Fruit fly (Drosophila melanogaster) whole organism, embryonic: ENCODE results near the gene CG7362.

Experiments
- Bteb2 ChIP-seq: fragments of 200-800 bp; sonication (Bioruptor generic); optimal IDR thresholded peaks from 2 replicates; lab custom pipeline; 2016; ENCODE audit warnings: missing biosample characterization, missing genetic modification characterization
- CG10543 ChIP-seq: fragments of 200-800 bp; sonication (Bioruptor generic); optimal IDR thresholded peaks from 3 replicates; lab custom pipeline; 2017; ENCODE audit warnings: missing biosample characterization, mild to moderate bottlenecking, missing genetic modification characterization, moderate library complexity
- CG11093 ChIP-seq: fragments of 200-800 bp; sonication (Bioruptor generic); IDR thresholded peaks from 3 replicates; pipeline ENCODE4 v1.3.6; 2022; ENCODE audit warnings: missing biosample characterization, missing genetic modification characterization
- CG12769 ChIP-seq: fragments of 200-800 bp; sonication (Bioruptor generic); optimal IDR thresholded peaks from 2 replicates; lab custom pipeline; 2019; ENCODE audit warnings: missing biosample characterization, mild to moderate bottlenecking, missing genetic modification characterization, moderate library complexity
- CG13296 ChIP-seq: fragments of 200-800 bp; sonication (Bioruptor generic); optimal IDR thresholded peaks from 3 replicates; lab custom pipeline; 2018; ENCODE audit warnings: missing biosample characterization, mild to moderate bottlenecking, missing genetic modification characterization
- CG15011 ChIP-seq: fragments of 200-800 bp; sonication (Bioruptor generic); optimal IDR thresholded peaks from 3 replicates; lab custom pipeline; 2018; ENCODE audit warnings: missing biosample characterization, mild to moderate bottlenecking, missing genetic modification characterization
- CG15514 ChIP-seq: fragments of 200-800 bp; sonication (Bioruptor generic); optimal IDR thresholded peaks from 3 replicates; lab custom pipeline; 2017; ENCODE audit warnings: missing biosample characterization, missing genetic modification characterization, mild to moderate bottlenecking, moderate library complexity, missing genetic modification reagents
- CG17568 ChIP-seq: fragments of 200-800 bp; sonication (Bioruptor generic); optimal IDR thresholded peaks from 2 replicates; lab custom pipeline; 2018; ENCODE audit warnings: missing biosample characterization, mild to moderate bottlenecking, missing genetic modification characterization, moderate library complexity
- CG18599 ChIP-seq: fragments of 200-800 bp; sonication (Bioruptor generic); optimal IDR thresholded peaks from 3 replicates; lab custom pipeline; 2017; ENCODE audit warnings: missing biosample characterization, missing genetic modification characterization, mild to moderate bottlenecking, moderate library complexity, missing genetic modification reagents
- CG33557 ChIP-seq: fragments of 200-800 bp; sonication (Bioruptor generic); optimal IDR thresholded peaks from 2 replicates; lab custom pipeline; 2019; ENCODE audit warnings: missing biosample characterization, mild to moderate bottlenecking, missing genetic modification characterization, moderate library complexity
- CG4360 ChIP-seq: fragments of 200-800 bp; sonication (Bioruptor generic); IDR thresholded peaks from 2 replicates; pipeline ENCODE4 v1.3.6; 2022; ENCODE audit warnings: missing biosample characterization, missing genetic modification characterization
- CG6683 ChIP-seq: fragments of 200-800 bp; sonication (Bioruptor generic); optimal IDR thresholded peaks from 2 replicates; lab custom pipeline; 2017; ENCODE audit warnings: missing biosample characterization, mild to moderate bottlenecking, missing genetic modification characterization, missing genetic modification reagents
- CG6765 ChIP-seq: fragments of 200-800 bp; sonication (Bioruptor generic); optimal IDR thresholded peaks from 3 replicates; lab custom pipeline; 2017; ENCODE audit warnings: missing biosample characterization, mild to moderate bottlenecking, missing genetic modification characterization
- CG6854 ChIP-seq: fragments of 200-800 bp; sonication (Bioruptor generic); optimal IDR thresholded peaks from 3 replicates; lab custom pipeline; 2017; ENCODE audit warnings: missing biosample characterization, mild to moderate bottlenecking, missing genetic modification characterization
- CG7372 ChIP-seq: fragments of 200-800 bp; sonication (Bioruptor generic); IDR thresholded peaks from 2 replicates; pipeline ENCODE4 v1.3.6; 2022; ENCODE audit warnings: missing biosample characterization, missing genetic modification characterization
- CG7786 ChIP-seq: fragments of 200-800 bp; sonication (Bioruptor generic); optimal IDR thresholded peaks from 2 replicates; lab custom pipeline; 2016; ENCODE audit warnings: missing biosample characterization, missing genetic modification characterization
- CG8359 ChIP-seq: fragments of 200-800 bp; sonication (Bioruptor generic); optimal IDR thresholded peaks from 2 replicates; lab custom pipeline; 2017; ENCODE audit warnings: missing biosample characterization, mild to moderate bottlenecking, missing genetic modification characterization, borderline replicate concordance
- CG8765 ChIP-seq: fragments of 200-800 bp; sonication (Bioruptor generic); IDR thresholded peaks from 2 replicates; pipeline ENCODE4 v1.3.6; 2022; ENCODE audit warnings: missing biosample characterization, missing genetic modification characterization
- CG8944 ChIP-seq: fragments of 200-800 bp; sonication (Bioruptor generic); optimal IDR thresholded peaks from 3 replicates; lab custom pipeline; 2016; ENCODE audit warnings: missing biosample characterization, missing genetic modification characterization
- CG9876 ChIP-seq: fragments of 200-800 bp; sonication (Bioruptor generic); optimal IDR thresholded peaks from 2 replicates; lab custom pipeline; 2016; ENCODE audit warnings: missing biosample characterization, missing genetic modification characterization
- Ets97D ChIP-seq: fragments of 200-800 bp; sonication (Bioruptor generic); optimal IDR thresholded peaks from 3 replicates; lab custom pipeline; 2016; ENCODE audit warnings: missing biosample characterization, missing genetic modification characterization
- Gsc ChIP-seq: fragments of 200-800 bp; sonication (Bioruptor generic); IDR thresholded peaks from 2 replicates; pipeline ENCODE4 v1.3.6; 2022; ENCODE audit warnings: missing biosample characterization, missing genetic modification characterization
- Lpt ChIP-seq: fragments of >200 bp; optimal IDR thresholded peaks from 2 replicates; lab custom pipeline; 2018; ENCODE audit warnings: missing biosample characterization, missing genetic modification characterization
- Nf-YC ChIP-seq: fragments of 200-800 bp; optimal IDR thresholded peaks from 3 replicates; lab custom pipeline; 2019; ENCODE audit warnings: missing biosample characterization, mild to moderate bottlenecking, missing genetic modification characterization, moderate library complexity
- Scr ChIP-seq: fragments of 200-800 bp; sonication (Bioruptor generic); IDR thresholded peaks from 2 replicates; pipeline ENCODE4 v1.3.6; 2022; ENCODE audit warnings: missing biosample characterization, missing genetic modification characterization; ENCODE audit not compliant: partially characterized antibody
- Sry-δ ChIP-seq: fragments of 200-800 bp; sonication (Bioruptor generic); optimal IDR thresholded peaks from 2 replicates; lab custom pipeline; 2016; ENCODE audit warnings: missing biosample characterization, missing genetic modification characterization
- Stat92E ChIP-seq, 3 experiments: fragments of >200 bp in 2 of 3; fragments of 200-800 bp in 1 of 3; sonication (Bioruptor generic) in 1 of 3; optimal IDR thresholded peaks; 2 replicates each; lab custom pipeline; 2017 to 2019; ENCODE audit warnings: missing biosample characterization in 3 of 3, missing genetic modification characterization in 3 of 3, mild to moderate bottlenecking in 1 of 3, moderate library complexity in 1 of 3
- ab ChIP-seq: fragments of 200-800 bp; sonication (Bioruptor generic); optimal IDR thresholded peaks from 2 replicates; lab custom pipeline; 2016; ENCODE audit warnings: missing biosample characterization, missing genetic modification characterization
- al ChIP-seq: fragments of 200-800 bp; sonication (Bioruptor generic); IDR thresholded peaks from 2 replicates; pipeline ENCODE4 v1.3.6; 2022; ENCODE audit warnings: missing biosample characterization, missing genetic modification characterization
- bcd ChIP-seq: fragments of 200-800 bp; sonication (Bioruptor generic); optimal IDR thresholded peaks from 2 replicates; lab custom pipeline; 2017; ENCODE audit warnings: missing biosample characterization, mild to moderate bottlenecking, missing genetic modification characterization
- bowl ChIP-seq: fragments of 200-800 bp; sonication (Bioruptor generic); IDR thresholded peaks from 2 replicates; pipeline ENCODE4 v1.3.6; 2022; ENCODE audit warnings: missing biosample characterization, missing genetic modification characterization
- btn ChIP-seq: fragments of 200-800 bp; sonication (Bioruptor generic); optimal IDR thresholded peaks from 2 replicates; lab custom pipeline; 2016; ENCODE audit warnings: missing biosample characterization, missing genetic modification characterization
- cg ChIP-seq: fragments of 200-800 bp; sonication (Bioruptor generic); optimal IDR thresholded peaks from 3 replicates; lab custom pipeline; 2019; ENCODE audit warnings: missing biosample characterization, mild to moderate bottlenecking, missing genetic modification characterization, moderate library complexity
- da ChIP-seq: fragments of 200-800 bp; sonication (Bioruptor generic); optimal IDR thresholded peaks from 2 replicates; lab custom pipeline; 2016; ENCODE audit warnings: missing biosample characterization, missing genetic modification characterization
- danr ChIP-seq: fragments of 200-800 bp; sonication (Bioruptor generic); IDR thresholded peaks from 2 replicates; pipeline ENCODE4 v1.3.6; 2022; ENCODE audit warnings: missing biosample characterization, missing genetic modification characterization
- en ChIP-seq: fragments of 200-800 bp; sonication (Bioruptor generic); optimal IDR thresholded peaks from 2 replicates; lab custom pipeline; 2016; ENCODE audit warnings: missing biosample characterization, missing genetic modification characterization
- eve ChIP-seq, 2 experiments: fragments of >200 bp; optimal IDR thresholded peaks; 2 replicates each; lab custom pipeline; 2017; ENCODE audit warnings: missing biosample characterization in 2 of 2, missing genetic modification characterization in 2 of 2
- exex ChIP-seq: fragments of 200-800 bp; sonication (Bioruptor generic); optimal IDR thresholded peaks from 4 replicates; lab custom pipeline; 2018; ENCODE audit warnings: missing biosample characterization, mild to moderate bottlenecking, missing genetic modification characterization, moderate library complexity
- grn ChIP-seq: fragments of 200-800 bp; sonication (Bioruptor generic); optimal IDR thresholded peaks from 3 replicates; lab custom pipeline; 2017; ENCODE audit warnings: missing biosample characterization, missing genetic modification characterization
- hb ChIP-seq: fragments of 200-800 bp; sonication (Bioruptor generic); IDR thresholded peaks from 3 replicates; pipeline ENCODE4 v1.3.6; 2022; ENCODE audit warnings: missing biosample characterization, missing genetic modification characterization; ENCODE audit not compliant: partially characterized antibody
- insv ChIP-seq, 2 experiments: fragments of 200-800 bp; sonication (Bioruptor generic); optimal IDR thresholded peaks; 3 replicates each; lab custom pipeline; 2016 to 2018; ENCODE audit warnings: missing biosample characterization in 2 of 2, missing genetic modification characterization in 2 of 2
- jumu ChIP-seq: fragments of 200-800 bp; sonication (Bioruptor generic); optimal IDR thresholded peaks from 3 replicates; lab custom pipeline; 2016; ENCODE audit warnings: missing biosample characterization, missing genetic modification characterization
- kay ChIP-seq: fragments of 200-800 bp; sonication (Bioruptor generic); optimal IDR thresholded peaks from 2 replicates; lab custom pipeline; 2016; ENCODE audit warnings: missing biosample characterization, missing genetic modification characterization
- lab ChIP-seq: fragments of 200-800 bp; sonication (Bioruptor generic); optimal IDR thresholded peaks from 3 replicates; lab custom pipeline; 2017; ENCODE audit warnings: missing biosample characterization, missing genetic modification characterization, mild to moderate bottlenecking, moderate library complexity, missing genetic modification reagents
- lilli ChIP-seq: fragments of 200-800 bp; sonication (Bioruptor generic); optimal IDR thresholded peaks from 3 replicates; lab custom pipeline; 2016; ENCODE audit warnings: missing biosample characterization, missing genetic modification characterization
- schlank ChIP-seq: fragments of 200-800 bp; sonication (Bioruptor generic); optimal IDR thresholded peaks from 2 replicates; lab custom pipeline; 2018; ENCODE audit warnings: missing biosample characterization, mild to moderate bottlenecking, missing genetic modification characterization
- sna ChIP-seq: fragments of 200-800 bp; sonication (Bioruptor generic); IDR thresholded peaks from 2 replicates; pipeline ENCODE4 v1.3.6; 2022; ENCODE audit warnings: missing biosample characterization, missing genetic modification characterization; ENCODE audit not compliant: partially characterized antibody
- sug ChIP-seq: fragments of 200-800 bp; optimal IDR thresholded peaks from 2 replicates; lab custom pipeline; 2019; ENCODE audit warnings: missing biosample characterization, mild to moderate bottlenecking, missing genetic modification characterization, moderate library complexity
- tap ChIP-seq: fragments of 200-800 bp; optimal IDR thresholded peaks from 3 replicates; lab custom pipeline; 2019; ENCODE audit warnings: missing biosample characterization, mild to moderate bottlenecking, missing genetic modification characterization, moderate library complexity
- trem ChIP-seq: fragments of 200-800 bp; optimal IDR thresholded peaks from 3 replicates; lab custom pipeline; 2019; ENCODE audit warnings: missing biosample characterization, mild to moderate bottlenecking, missing genetic modification characterization, moderate library complexity
- tx ChIP-seq: fragments of 200-800 bp; sonication (Bioruptor generic); optimal IDR thresholded peaks from 2 replicates; lab custom pipeline; 2016; ENCODE audit warnings: missing biosample characterization, missing genetic modification characterization

CG7362 gene

DNA sequence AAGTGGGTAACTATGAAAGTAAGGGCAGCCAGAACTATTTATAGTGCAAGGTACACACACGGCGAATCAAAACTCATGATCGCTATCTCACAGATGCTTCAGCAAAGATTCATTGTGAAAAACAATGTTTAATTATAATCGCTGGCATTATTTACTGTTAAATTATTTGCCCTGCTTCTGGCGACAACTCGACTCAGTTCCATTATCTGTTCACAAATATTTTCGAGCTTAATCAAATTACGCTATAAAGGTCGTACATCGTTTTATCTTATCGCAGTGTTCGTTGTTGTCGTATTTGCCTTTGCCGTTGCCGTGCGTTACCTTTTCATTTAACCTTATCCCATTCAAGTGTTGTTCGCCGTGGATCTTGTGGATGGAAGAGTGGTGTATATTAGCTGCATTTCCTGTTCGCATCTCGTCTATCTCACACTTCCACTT, 45.3 kb downstream of the CG7362 start (continued):
- peak; percentile 90 for TF ChIP-seq exex (tag; lab: Kevin White, UChicago)
- TF ChIP-seq sug (tag; lab: Kevin White, UChicago): peak; percentile 59
- no peak for TF ChIP-seq Bteb2 (GFP tag; lab: Kevin White, UChicago)
- TF ChIP-seq sna (GFP tag; lab: Robert Waterston, UW): no peak
- no peak for TF ChIP-seq ab (GFP tag; lab: Kevin White, UChicago)
- no peak for TF ChIP-seq hb (GFP tag; lab: Robert Waterston, UW)
- peak; percentile 46 for TF ChIP-seq CG10543 (GFP tag; lab: Kevin White, UChicago)
- no peak for TF ChIP-seq CG15011 (GFP tag; lab: Kevin White, UChicago)
- TF ChIP-seq da: no peak
- peak; percentile 36 for TF ChIP-seq CG6683 (GFP tag; lab: Kevin White, UChicago)
- TF ChIP-seq CG6765 (GFP tag; lab: Kevin White, UChicago): no peak
- TF ChIP-seq Lpt (GFP tag; lab: Kevin White, UChicago): no peak
- TF ChIP-seq grn: peak; percentile 82
- no peak for TF ChIP-seq CG9876
- no peak for TF ChIP-seq CG33557 (GFP tag; lab: Kevin White, UChicago)
- TF ChIP-seq en: peak; percentile 8
- TF ChIP-seq danr (GFP tag; lab: Robert Waterston, UW): no peak
- no peak for TF ChIP-seq al
- TF ChIP-seq Nf-YC: no peak
- peak in 1 of 2 experiments; percentile 78 for TF ChIP-seq eve (GFP tag; optimal IDR thresholded peaks at IDR 0.05; lab: Kevin White, UChicago)
- no peak for TF ChIP-seq Gsc (GFP tag; lab: Robert Waterston, UW)
- TF ChIP-seq schlank: no peak
- TF ChIP-seq bcd: no peak
- TF ChIP-seq CG7786 (GFP tag; lab: Kevin White, UChicago): no peak
- TF ChIP-seq Ets97D (GFP tag; lab: Kevin White, UChicago): no peak
- peak; percentile 36 for TF ChIP-seq CG17568 (GFP tag; lab: Kevin White, UChicago)
- TF ChIP-seq CG13296 (GFP tag; lab: Kevin White, UChicago): peak; percentile 49
- TF ChIP-seq Sry-δ (GFP tag; lab: Kevin White, UChicago): no peak
- TF ChIP-seq trem (tag; lab: Kevin White, UChicago): no peak
- no peak for TF ChIP-seq lilli (GFP tag; lab: Kevin White, UChicago)
- TF ChIP-seq CG12769 (tag; lab: Kevin White, UChicago): peak; percentile 3
- no peak for TF ChIP-seq CG8944 (GFP tag; lab: Kevin White, UChicago)
- no peak for TF ChIP-seq cg (GFP tag; lab: Kevin White, UChicago)
- TF ChIP-seq CG8359 (GFP tag; lab: Kevin White, UChicago): no peak
- TF ChIP-seq jumu (GFP tag; lab: Kevin White, UChicago): no peak
- TF ChIP-seq CG18599 (GFP tag; lab: Kevin White, UChicago): peak; percentile 11
- TF ChIP-seq bowl: no peak
- peak; percentile 12; the same call in 1 of the 2 replicates for TF ChIP-seq CG4360 (GFP tag; lab: Robert Waterston, UW)
- TF ChIP-seq Stat92E (GFP tag; optimal IDR thresholded peaks at IDR 0.05; lab: Kevin White, UChicago): no peak
- TF ChIP-seq CG11093 (GFP tag; lab: Robert Waterston, UW): no peak
- TF ChIP-seq btn (GFP tag; lab: Kevin White, UChicago): no peak
- no peak for TF ChIP-seq tap (tag; lab: Kevin White, UChicago)
- no peak for TF ChIP-seq tx (GFP tag; lab: Kevin White, UChicago)
- no peak for TF ChIP-seq kay (GFP tag; lab: Kevin White, UChicago)
- no peak for TF ChIP-seq CG7372 (GFP tag; lab: Robert Waterston, UW)
- no peak for TF ChIP-seq Scr
- no peak for TF ChIP-seq CG6854 (GFP tag; lab: Kevin White, UChicago)
- peak; percentile 65 for TF ChIP-seq lab
- no peak for TF ChIP-seq insv (GFP tag; optimal IDR thresholded peaks at IDR 0.05; lab: Kevin White, UChicago)
- no peak for TF ChIP-seq CG8765
- peak; percentile 4 for TF ChIP-seq CG15514
